Fruit fly (Drosophila melanogaster): Measurements from ENCODE around the gene CG43844.
A peak's percentile ranks its signal among the peaks of the same experiment; 100 is the strongest.

CG43844 gene

DNA sequence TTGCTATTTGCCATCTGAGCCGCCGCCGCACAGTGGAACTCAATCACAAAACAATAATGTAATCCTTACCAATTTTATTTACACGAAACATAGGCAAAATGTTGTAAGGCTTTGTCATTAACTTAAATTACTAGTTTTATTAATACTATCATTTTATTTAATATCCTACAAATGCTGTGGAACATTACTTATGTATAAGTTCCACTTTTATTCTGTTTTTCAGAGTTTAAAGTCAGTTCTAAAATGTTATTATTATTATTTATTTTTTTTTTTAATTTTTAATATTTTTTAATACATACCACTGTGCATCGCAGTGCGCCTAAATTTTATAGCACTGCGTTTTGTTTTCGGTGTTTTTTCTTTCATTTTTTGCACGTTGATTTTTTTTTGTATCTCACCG, 42.0 kb downstream of the CG43844 start (continued):
- TF ChIP-seq bab2 (GFP tag; optimal IDR thresholded peaks at IDR 0.05) (no peak), Sox102F (GFP tag; optimal IDR thresholded peaks at IDR 0.05) (peak; percentile 38), CG13424 (tag; optimal IDR thresholded peaks at IDR 0.05) (no peak), CG6689 (GFP tag; IDR thresholded peaks at IDR 0.05) (0 out of 2 replicates have a peak, but pooled peaks have one; percentile 19), Ptx1 (GFP tag; IDR thresholded peaks at IDR 0.05) (peak; percentile 40; the same call in 1 of the 2 replicates), so (GFP tag; IDR thresholded peaks at IDR 0.05) (no peak), corto (GFP tag; optimal IDR thresholded peaks at IDR 0.05) (no peak), CG2712 (tag; optimal IDR thresholded peaks at IDR 0.05) (no peak), al (GFP tag; IDR thresholded peaks at IDR 0.05) (no peak), tna (GFP tag; IDR thresholded peaks at IDR 0.05; ENCODE audit: partially characterized antibody) (no peak), esg (GFP tag; conservative IDR thresholded peaks at IDR 0.05) (no peak), MESR4 (GFP tag; optimal IDR thresholded peaks at IDR 0.05) (no peak), nau (GFP tag; optimal IDR thresholded peaks at IDR 0.05) (no peak), eve (GFP tag; optimal IDR thresholded peaks at IDR 0.05) (no peak), CG7839 (tag; optimal IDR thresholded peaks at IDR 0.05) (peak; percentile 18), CG11504 (tag; optimal IDR thresholded peaks at IDR 0.05) (peak; percentile 53), Drgx (GFP tag; IDR thresholded peaks at IDR 0.05) (peak; percentile 73), gem (tag; optimal IDR thresholded peaks at IDR 0.05) (peak; percentile 28), seq (GFP tag; IDR thresholded peaks at IDR 0.05) (no peak), CG30020 (tag; optimal IDR thresholded peaks at IDR 0.05) (no peak), CG1647 (GFP tag; optimal IDR thresholded peaks at IDR 0.05) (no peak), ap (GFP tag; IDR thresholded peaks at IDR 0.05) (0 out of 2 replicates have a peak, but pooled peaks have one; percentile 3), Hr51 (GFP tag; optimal IDR thresholded peaks at IDR 0.05) (peak in 1 of 2 experiments; percentile 64), CG3163 (GFP tag; optimal IDR thresholded peaks at IDR 0.05) (no peak), run (tag; optimal IDR thresholded peaks at IDR 0.05) (no peak), pb (GFP tag; optimal IDR thresholded peaks at IDR 0.05) (no peak)

DNA sequence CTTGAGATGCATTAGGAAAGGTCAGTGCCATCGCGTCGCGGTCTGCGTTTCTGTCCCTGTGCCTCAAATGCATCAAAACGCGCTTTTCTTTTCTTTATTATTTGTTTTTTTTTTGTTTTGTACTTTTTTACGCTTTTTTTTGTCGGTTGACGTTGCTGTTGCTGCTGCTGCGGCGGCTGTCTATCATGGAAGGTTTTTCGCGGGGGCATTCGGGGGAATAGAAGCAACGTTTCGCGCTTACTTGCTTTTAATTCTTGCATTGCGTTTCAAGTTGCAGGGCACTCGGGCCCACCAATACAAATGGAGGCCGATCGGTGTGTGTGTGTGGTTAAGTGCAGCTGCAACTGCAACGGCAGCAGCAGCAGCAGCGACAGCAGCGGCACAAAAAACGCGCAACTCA, 44.6 kb downstream of the CG43844 start:
- TF ChIP-seq Ets65A (GFP tag) (peak; percentile 91), eyg (GFP tag; optimal IDR thresholded peaks at IDR 0.05) (no peak), bsh (GFP tag; optimal IDR thresholded peaks at IDR 0.05) (peak in 1 of 2 experiments; percentile 36), CG12659 (GFP tag; optimal IDR thresholded peaks at IDR 0.05) (no peak), Rx (GFP tag; IDR thresholded peaks at IDR 0.05) (no peak)

DNA sequence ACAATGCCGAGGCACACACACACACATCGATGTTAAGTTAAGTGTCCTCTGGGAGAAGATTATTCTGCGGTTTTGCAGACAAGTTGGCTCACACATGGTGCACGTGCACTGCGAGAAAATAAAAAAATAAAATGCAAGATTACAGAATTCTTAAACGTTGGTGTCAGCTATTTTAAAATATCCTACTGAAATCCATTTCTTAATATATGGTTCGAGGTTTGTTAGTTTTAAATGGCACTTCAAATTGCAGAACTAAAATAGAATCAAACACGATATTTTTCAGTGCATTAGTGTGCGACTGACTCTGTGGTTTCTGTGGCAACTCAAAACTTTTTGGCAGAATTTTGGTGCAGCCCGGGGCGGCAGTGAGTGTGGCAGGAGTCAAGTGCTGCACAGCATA, 45.9 kb downstream of the CG43844 start:
- peak; percentile 47 for TF ChIP-seq Drgx (GFP tag; IDR thresholded peaks at IDR 0.05)
- no peak for TF ChIP-seq insv (GFP tag; optimal IDR thresholded peaks at IDR 0.05)
- peak; percentile 27 for TF ChIP-seq sens (GFP tag)
- no peak for TF ChIP-seq cad (GFP tag; optimal IDR thresholded peaks at IDR 0.05)
- TF ChIP-seq sqz (GFP tag; optimal IDR thresholded peaks at IDR 0.05), result no peak
- no peak for TF ChIP-seq CG32767 (GFP tag; IDR thresholded peaks at IDR 0.05)
- TF ChIP-seq CG18011 (GFP tag; optimal IDR thresholded peaks at IDR 0.05), result no peak
- TF ChIP-seq bsh (GFP tag; optimal IDR thresholded peaks at IDR 0.05), result peak in 1 of 2 experiments; percentile 15
- TF ChIP-seq cas (GFP tag; IDR thresholded peaks at IDR 0.05), result no peak
- no peak for TF ChIP-seq Kr (GFP tag; optimal IDR thresholded peaks at IDR 0.05)
- TF ChIP-seq corto (GFP tag; optimal IDR thresholded peaks at IDR 0.05), result no peak
- TF ChIP-seq MESR4 (GFP tag; optimal IDR thresholded peaks at IDR 0.05), result no peak
- TF ChIP-seq nom (GFP tag; optimal IDR thresholded peaks at IDR 0.05), result peak; percentile 42

Data from whole organism, embryonic.